Worm (Caenorhabditis elegans) whole organism, mixed stage, embryonic: ENCODE results near the gene malt-1.

Experiments used
- blmp-1 ChIP-seq: fragments of 150-350 bp; optimal IDR thresholded peaks from 2 replicates; lab custom pipeline; 2014; ENCODE audit warnings: missing biosample characterization, missing genetic modification characterization
- ceh-39 ChIP-seq: fragments of 150-350 bp; optimal IDR thresholded peaks from 2 replicates; lab custom pipeline; 2014; ENCODE audit warnings: missing biosample characterization, missing genetic modification characterization
- elt-3 ChIP-seq: fragments of 150-350 bp; optimal IDR thresholded peaks from 2 replicates; lab custom pipeline; 2014; ENCODE audit warnings: missing biosample characterization, missing genetic modification characterization
- lin-32 ChIP-seq: fragments of 200-800 bp; sonication (Bioruptor generic); optimal IDR thresholded peaks from 2 replicates; lab custom pipeline; 2018; ENCODE audit warnings: mild to moderate bottlenecking, missing genetic modification characterization, missing compliant biosample characterization
- lsy-2 ChIP-seq: fragments of 150-350 bp; optimal IDR thresholded peaks from 2 replicates; lab custom pipeline; 2014; ENCODE audit warnings: missing biosample characterization, missing genetic modification characterization
- mab-5 ChIP-seq: fragments of 150-350 bp; optimal IDR thresholded peaks from 2 replicates; lab custom pipeline; 2014; ENCODE audit warnings: missing biosample characterization, missing genetic modification characterization
- mep-1 ChIP-seq: fragments of 150-350 bp; optimal IDR thresholded peaks from 2 replicates; lab custom pipeline; 2017; ENCODE audit warnings: missing biosample characterization, missing genetic modification reagents, missing genetic modification characterization, inconsistent platforms
- nhr-76 ChIP-seq: sonication (generic microtip); optimal IDR thresholded peaks from 2 replicates; lab custom pipeline; 2017; ENCODE audit warnings: missing biosample characterization, missing genetic modification characterization
- tbx-8 ChIP-seq: fragments of 200-800 bp; sonication (Bioruptor generic); optimal IDR thresholded peaks from 2 replicates; lab custom pipeline; 2018; ENCODE audit warnings: mild to moderate bottlenecking, missing genetic modification characterization, moderate library complexity, missing compliant biosample characterization
- unc-120 ChIP-seq: sonication (generic microtip); optimal IDR thresholded peaks from 2 replicates; lab custom pipeline; 2017; ENCODE audit warnings: missing genetic modification characterization, missing compliant biosample characterization; ENCODE audit not compliant: poor library complexity, severe bottlenecking
- unc-62 ChIP-seq: fragments of 150-350 bp; optimal IDR thresholded peaks from 2 replicates; lab custom pipeline; 2014; ENCODE audit warnings: missing biosample characterization, missing genetic modification reagents, missing genetic modification characterization
- ztf-11 ChIP-seq: fragments of 150-350 bp; optimal IDR thresholded peaks from 2 replicates; lab custom pipeline; 2014; ENCODE audit warnings: missing biosample characterization, missing genetic modification characterization

- TF ChIP-seq nhr-76 (no peak), mab-5 (no peak), ztf-11 (tag; lab: Kevin White, UChicago) (no peak), elt-3 (tag; lab: Kevin White, UChicago) (no peak), unc-120 (tag; lab: Kevin White, UChicago) (no peak), lin-32 (no peak), blmp-1 (tag; lab: Kevin White, UChicago) (no peak), tbx-8 (no peak), lsy-2 (tag; lab: Kevin White, UChicago) (no peak), mep-1 (tag; lab: Kevin White, UChicago) (no peak), unc-62 (GFP tag; lab: Kevin White, UChicago) (peak; percentile 27), ceh-39 (tag; lab: Kevin White, UChicago) (peak; percentile 62)
These were observed 25.0 kb downstream of the malt-1 start for ce11 chrII:6926054-6926453.
